Worm (Caenorhabditis elegans): ENCODE results near the gene soap-1.

Gene soap-1

ce11 chrV:7156079-7156478, 58.6 kb downstream of the soap-1 start, which contains the start of gene F10D2.10:
Gene F10D2.10 (minus strand): TSS chrV:7156179.
- TF ChIP-seq pqm-1 (tag; optimal IDR thresholded peaks at IDR 0.05) = no peak
- no peak for TF ChIP-seq fos-1 (tag; optimal IDR thresholded peaks at IDR 0.05)
- no peak for TF ChIP-seq nhr-23 (tag; optimal IDR thresholded peaks at IDR 0.05)
- TF ChIP-seq elt-1 (tag; optimal IDR thresholded peaks at IDR 0.05) = no peak
- TF ChIP-seq lin-39 (tag; optimal IDR thresholded peaks at IDR 0.05) = no peak
- TF ChIP-seq egl-27 (tag; optimal IDR thresholded peaks at IDR 0.05) = no peak
- no peak for TF ChIP-seq fkh-10 (GFP tag; optimal IDR thresholded peaks at IDR 0.05)
- no peak for TF ChIP-seq mdl-1 (tag; optimal IDR thresholded peaks at IDR 0.05)
- no peak for TF ChIP-seq R02D3.7 (tag; optimal IDR thresholded peaks at IDR 0.05)
- TF ChIP-seq nfya-1 (tag; optimal IDR thresholded peaks at IDR 0.05; ENCODE audit: insufficient read depth) = no peak
- no peak for TF ChIP-seq lin-15B (tag; optimal IDR thresholded peaks at IDR 0.05)
- no peak for TF ChIP-seq unc-39 (tag; optimal IDR thresholded peaks at IDR 0.05)
- TF ChIP-seq egl-5 (tag; optimal IDR thresholded peaks at IDR 0.05) = no peak
- TF ChIP-seq jun-1 (tag; optimal IDR thresholded peaks at IDR 0.05) = no peak
- no peak for TF ChIP-seq sea-2 (GFP tag; optimal IDR thresholded peaks at IDR 0.05)
- no peak for TF ChIP-seq nhr-67 (tag; optimal IDR thresholded peaks at IDR 0.05)
